Fruit fly (Drosophila melanogaster): ENCODE results near the gene Naa30B.

Naa30B gene

DNA sequence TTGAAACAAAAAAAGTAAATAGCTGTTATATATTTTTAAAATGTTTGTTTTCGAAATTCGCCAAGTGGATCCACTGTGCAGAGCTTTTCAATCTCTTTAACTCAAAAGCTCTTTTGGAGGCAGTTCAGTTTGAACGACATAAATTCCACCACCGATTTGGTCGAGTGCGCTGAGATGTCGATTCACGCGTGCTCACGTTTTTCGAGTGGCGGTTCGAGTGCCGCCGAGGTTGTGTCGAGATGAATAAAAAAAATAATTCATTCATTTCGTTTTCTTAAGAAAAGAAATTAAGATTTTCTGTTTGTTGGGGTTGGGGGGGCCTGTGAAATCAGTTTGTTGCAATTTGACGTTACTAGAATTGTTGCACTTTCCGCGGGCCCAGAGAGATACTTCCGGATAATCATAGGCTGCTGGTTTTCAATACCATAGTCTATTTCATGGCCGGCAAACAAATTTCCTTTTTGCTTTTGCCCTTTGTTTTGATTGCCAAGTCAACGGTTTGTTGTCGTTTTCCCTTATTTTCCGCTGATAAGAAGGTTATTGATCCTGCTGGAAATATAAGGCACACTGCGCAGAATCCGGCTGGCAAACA, 16.8 kb upstream of the Naa30B start:
- TF ChIP-seq Lpt (GFP tag; optimal IDR thresholded peaks at IDR 0.05) = peak; percentile 0
- TF ChIP-seq CG3919 (GFP tag; optimal IDR thresholded peaks at IDR 0.05) = peak; percentile 24
- peak; percentile 5 for TF ChIP-seq Sox14 (GFP tag; optimal IDR thresholded peaks at IDR 0.05)
- TF ChIP-seq Eip78C (GFP tag) = peak; percentile 65
- no peak for TF ChIP-seq salr (GFP tag; optimal IDR thresholded peaks at IDR 0.05)
- peak; percentile 53 for TF ChIP-seq dsx (GFP tag; optimal IDR thresholded peaks at IDR 0.05; ENCODE audit: poor library complexity, severe bottlenecking)
- TF ChIP-seq vri (GFP tag; optimal IDR thresholded peaks at IDR 0.05) = no peak
- TF ChIP-seq Hr38 (GFP tag; optimal IDR thresholded peaks at IDR 0.05) = no peak
- TF ChIP-seq Gug (GFP tag; IDR thresholded peaks at IDR 0.05) = no peak
- TF ChIP-seq eg (GFP tag; IDR thresholded peaks at IDR 0.05) = 0 out of 3 replicates have a peak, but pooled peaks have one; percentile 46
- TF ChIP-seq Sox102F (GFP tag; optimal IDR thresholded peaks at IDR 0.05) = no peak
- TF ChIP-seq esn (GFP tag; optimal IDR thresholded peaks at IDR 0.05) = peak; percentile 4
- TF ChIP-seq CG15336 (GFP tag; IDR thresholded peaks at IDR 0.05) = peak; percentile 49; the same call in 1 of the 2 replicates
- no peak for TF ChIP-seq OdsH (GFP tag; optimal IDR thresholded peaks at IDR 0.05)
- TF ChIP-seq svp (GFP tag) = peak; percentile 78
- peak; percentile 6 for TF ChIP-seq Met (GFP tag; optimal IDR thresholded peaks at IDR 0.05)
- TF ChIP-seq CG31627 (GFP tag; optimal IDR thresholded peaks at IDR 0.05) = no peak
- TF ChIP-seq Ets21C (GFP tag; optimal IDR thresholded peaks at IDR 0.05) = no peak
- no peak for TF ChIP-seq cyc (GFP tag; optimal IDR thresholded peaks at IDR 0.05)
- no peak for TF ChIP-seq CG8319 (GFP tag; optimal IDR thresholded peaks at IDR 0.05)

DNA sequence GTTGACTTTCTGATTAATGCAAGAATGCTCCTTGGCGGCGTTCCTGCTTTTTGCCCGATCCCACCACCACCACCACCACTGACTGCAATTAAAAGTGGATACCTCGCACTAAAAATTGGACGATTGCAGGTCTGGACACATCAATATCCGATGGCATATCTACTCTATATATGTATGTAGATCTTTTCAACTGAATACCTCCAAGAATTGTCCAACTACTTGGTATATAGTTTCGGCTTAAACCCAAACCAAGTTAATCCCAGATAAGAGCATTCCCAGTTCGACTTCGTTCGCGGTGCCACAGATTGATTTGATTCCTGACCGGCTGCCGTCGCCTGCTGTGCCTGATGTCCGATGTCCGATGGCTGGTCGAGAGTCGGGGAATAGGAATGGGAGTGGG, 12.9 kb upstream of the Naa30B start:
- TF ChIP-seq acj6 (GFP tag; optimal IDR thresholded peaks at IDR 0.05) = no peak
- TF ChIP-seq achi (GFP tag; optimal IDR thresholded peaks at IDR 0.05) = peak; percentile 35
- peak; percentile 18; the same call in 1 of the 2 replicates for TF ChIP-seq Gug (GFP tag; IDR thresholded peaks at IDR 0.05)
- peak; percentile 62 for TF ChIP-seq CG3919 (GFP tag; optimal IDR thresholded peaks at IDR 0.05)
- TF ChIP-seq CG34406 (GFP tag; optimal IDR thresholded peaks at IDR 0.05) = no peak
- TF ChIP-seq CG10669 (GFP tag; optimal IDR thresholded peaks at IDR 0.05) = peak; percentile 28
- no peak for TF ChIP-seq eg (GFP tag; IDR thresholded peaks at IDR 0.05)
- TF ChIP-seq CG9139 (GFP tag; optimal IDR thresholded peaks at IDR 0.05) = no peak
- TF ChIP-seq CG32006 (GFP tag; optimal IDR thresholded peaks at IDR 0.05) = no peak
- peak; percentile 29 for TF ChIP-seq cyc (GFP tag; optimal IDR thresholded peaks at IDR 0.05)
- TF ChIP-seq CG11762 (GFP tag; optimal IDR thresholded peaks at IDR 0.05; ENCODE audit: insufficient read depth) = no peak
- peak; percentile 11 for TF ChIP-seq Eip75B (GFP tag; optimal IDR thresholded peaks at IDR 0.05)
- TF ChIP-seq CG31627 (GFP tag; optimal IDR thresholded peaks at IDR 0.05) = no peak
- peak; percentile 17 for TF ChIP-seq CG16779 (tag; optimal IDR thresholded peaks at IDR 0.05)
- TF ChIP-seq Smox (GFP tag; optimal IDR thresholded peaks at IDR 0.05) = no peak
- no peak for TF ChIP-seq Hr39 (GFP tag; optimal IDR thresholded peaks at IDR 0.05)
- no peak for TF ChIP-seq Blimp-1 (GFP tag; optimal IDR thresholded peaks at IDR 0.05)
- TF ChIP-seq CG6163 (GFP tag; IDR thresholded peaks at IDR 0.05) = peak; percentile 57
- TF ChIP-seq Eip78C (GFP tag) = peak; percentile 40
- peak; percentile 21 for TF ChIP-seq topi (GFP tag; optimal IDR thresholded peaks at IDR 0.05)
- no peak for TF ChIP-seq CG6792 (GFP tag; optimal IDR thresholded peaks at IDR 0.05)
- TF ChIP-seq CG3032 (tag; optimal IDR thresholded peaks at IDR 0.05) = peak; percentile 37
- TF ChIP-seq Lpt (GFP tag; optimal IDR thresholded peaks at IDR 0.05) = no peak
- TF ChIP-seq CG10631 (GFP tag; optimal IDR thresholded peaks at IDR 0.05) = peak; percentile 2
- TF ChIP-seq Ets96B (tag; optimal IDR thresholded peaks at IDR 0.05) = peak; percentile 56
- TF ChIP-seq CG6808 (GFP tag; optimal IDR thresholded peaks at IDR 0.05) = peak; percentile 28
- no peak for TF ChIP-seq pdm3 (GFP tag; optimal IDR thresholded peaks at IDR 0.05)
- TF ChIP-seq Met (GFP tag; optimal IDR thresholded peaks at IDR 0.05) = no peak
- peak; percentile 62 for TF ChIP-seq svp (GFP tag)
- no peak for TF ChIP-seq CG8632 (GFP tag; optimal IDR thresholded peaks at IDR 0.05)
- TF ChIP-seq CG6276 (GFP tag; optimal IDR thresholded peaks at IDR 0.05) = peak; percentile 9
- no peak for TF ChIP-seq CG11902 (GFP tag; optimal IDR thresholded peaks at IDR 0.05)
- no peak for TF ChIP-seq CG11294 (GFP tag; IDR thresholded peaks at IDR 0.05)
- TF ChIP-seq CG1621 (tag; optimal IDR thresholded peaks at IDR 0.05) = no peak
- no peak for TF ChIP-seq lz (GFP tag; optimal IDR thresholded peaks at IDR 0.05)
- TF ChIP-seq spab (GFP tag; optimal IDR thresholded peaks at IDR 0.05) = peak; percentile 36
- no peak for TF ChIP-seq fkh (GFP tag; optimal IDR thresholded peaks at IDR 0.05)

Data from whole organism, prepupa.